Fruit fly (Drosophila melanogaster): ENCODE measurements around the gene CheA87a.

The CheA87a gene

DNA sequence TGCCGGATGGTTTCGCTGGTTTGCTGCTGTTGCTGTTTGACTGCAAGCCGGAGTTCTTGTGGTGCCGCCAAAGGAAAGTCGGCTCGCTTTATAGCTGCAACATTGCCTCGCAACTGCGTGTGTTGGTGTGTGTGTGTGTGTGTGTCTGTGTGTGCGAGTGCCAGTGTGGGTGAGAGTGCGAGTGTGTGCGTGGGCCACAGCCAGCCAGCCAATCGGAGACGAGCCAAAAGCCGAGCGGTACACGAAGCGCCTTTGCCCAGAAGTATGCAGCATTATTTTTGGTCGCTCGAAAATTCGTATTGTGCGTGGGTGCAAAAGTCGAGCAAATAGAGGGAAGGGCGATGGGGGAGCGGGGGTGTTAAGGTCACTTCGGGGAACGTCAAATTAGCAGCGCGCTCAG, 25.7 kb downstream of the CheA87a start, which contains the start of gene CCHa2 (continued):
- TF ChIP-seq fu2 (GFP tag; optimal IDR thresholded peaks at IDR 0.05) = no peak
- TF ChIP-seq CG11247 (GFP tag; IDR thresholded peaks at IDR 0.05) = peak; percentile 7; the same call in 1 of the 2 replicates
- peak; percentile 36 for TF ChIP-seq CG8478 (optimal IDR thresholded peaks at IDR 0.05)

- TF ChIP-seq Ets65A (GFP tag) = peak; percentile 81
- TF ChIP-seq pan (optimal IDR thresholded peaks at IDR 0.05) = no peak
- TF ChIP-seq pan (GFP tag; optimal IDR thresholded peaks at IDR 0.05 in 1 of 2, IDR thresholded peaks at IDR 0.05 in 1 of 2) = no peak
Measured at dm6 chr3R:13397040-13397439, 27.6 kb downstream of the CheA87a start, which contains the start of gene CG14374. Gene CG14374 (minus strand): TSS chr3R:13397140.

dm6 chr3R:13397535-13397934, 28.1 kb downstream of the CheA87a start, which contains the start of gene CG14377:
Gene CG14377 (plus strand): TSS chr3R:13397835.
- TF ChIP-seq CG11093 (GFP tag; IDR thresholded peaks at IDR 0.05) (no peak), Dref (GFP tag; IDR thresholded peaks at IDR 0.05) (0 out of 2 replicates have a peak, but pooled peaks have one; percentile 19), inv (GFP tag; IDR thresholded peaks at IDR 0.05; ENCODE audit: partially characterized antibody) (no peak)

dm6 chr3R:13400902-13401721, 31.7 kb downstream of the CheA87a start:
- TF ChIP-seq mam (GFP tag; optimal IDR thresholded peaks at IDR 0.05) (peak; percentile 86), run (tag; optimal IDR thresholded peaks at IDR 0.05) (peak; percentile 73), ap (GFP tag; IDR thresholded peaks at IDR 0.05) (peak; percentile 68), Ets65A (GFP tag) (peak; percentile 96), CG8290 (GFP tag; optimal IDR thresholded peaks at IDR 0.05) (peak; percentile 88), CG8290 (tag; optimal IDR thresholded peaks at IDR 0.05) (peak; percentile 58 to 77), Fer3 (tag; optimal IDR thresholded peaks at IDR 0.05) (peak; percentile 66), H15 (GFP tag; IDR thresholded peaks at IDR 0.05) (peak; percentile 79), CG42726 (GFP tag; IDR thresholded peaks at IDR 0.05; ENCODE audit: partially characterized antibody) (no peak), dmrt99B (tag; optimal IDR thresholded peaks at IDR 0.05) (peak; percentile 96), exex (tag; optimal IDR thresholded peaks at IDR 0.05) (peak; percentile 12), Elba2 (GFP tag; optimal IDR thresholded peaks at IDR 0.05) (no peak), CG4404 (GFP tag; IDR thresholded peaks at IDR 0.05) (peak; percentile 80), nau (GFP tag; optimal IDR thresholded peaks at IDR 0.05) (peak; percentile 76), CG3847 (GFP tag; IDR thresholded peaks at IDR 0.05) (peak; percentile 78), CTCF (GFP tag; optimal IDR thresholded peaks at IDR 0.05) (peak; percentile 43), scrt (GFP tag; optimal IDR thresholded peaks at IDR 0.05) (peak; percentile 42), sim (GFP tag; IDR thresholded peaks at IDR 0.05) (peak; percentile 79), dysf (GFP tag; IDR thresholded peaks at IDR 0.05) (peak; percentile 93), CG31365 (tag; optimal IDR thresholded peaks at IDR 0.05) (peak; percentile 67), CHES-1-like (GFP tag; optimal IDR thresholded peaks at IDR 0.05) (peak; percentile 89), pfk (GFP tag; optimal IDR thresholded peaks at IDR 0.05) (no peak), CG1024 (GFP tag; IDR thresholded peaks at IDR 0.05) (peak; percentile 64; the same call in 1 of the 2 replicates), CG14710 (tag; optimal IDR thresholded peaks at IDR 0.05) (peak; percentile 92), CG11085 (GFP tag; IDR thresholded peaks at IDR 0.05) (no peak), CG9727 (GFP tag; optimal IDR thresholded peaks at IDR 0.05) (peak; percentile 91), tx (GFP tag; optimal IDR thresholded peaks at IDR 0.05) (peak; percentile 86), CG31441 (GFP tag; IDR thresholded peaks at IDR 0.05) (peak; percentile 90), insv (GFP tag; optimal IDR thresholded peaks at IDR 0.05) (peak; percentile 6 to 47), CG17385 (GFP tag; optimal IDR thresholded peaks at IDR 0.05) (peak; percentile 87), C15 (GFP tag; IDR thresholded peaks at IDR 0.05) (peak; percentile 63; the same call in 1 of the 3 replicates), CG10431 (GFP tag; optimal IDR thresholded peaks at IDR 0.05) (peak; percentile 76), CG17186 (GFP tag; optimal IDR thresholded peaks at IDR 0.05) (peak; percentile 55), sd (tag; optimal IDR thresholded peaks at IDR 0.05) (peak; percentile 73), gsb (GFP tag; IDR thresholded peaks at IDR 0.05) (peak; percentile 68), bsh (GFP tag; optimal IDR thresholded peaks at IDR 0.05) (peak; percentile 90 to 91), schlank (tag; optimal IDR thresholded peaks at IDR 0.05) (peak; percentile 67)

All from whole organism, embryonic.